Worm (Caenorhabditis elegans) whole organism, dauer: ENCODE results near the gene F15E6.10.

ENCODE experiments used
- unc-62 ChIP-seq: sonication (generic microtip); optimal IDR thresholded peaks from 2 replicates; lab custom pipeline; 2017; ENCODE audit warnings: missing biosample characterization, missing genetic modification reagents, missing genetic modification characterization

F15E6.10 gene

DNA sequence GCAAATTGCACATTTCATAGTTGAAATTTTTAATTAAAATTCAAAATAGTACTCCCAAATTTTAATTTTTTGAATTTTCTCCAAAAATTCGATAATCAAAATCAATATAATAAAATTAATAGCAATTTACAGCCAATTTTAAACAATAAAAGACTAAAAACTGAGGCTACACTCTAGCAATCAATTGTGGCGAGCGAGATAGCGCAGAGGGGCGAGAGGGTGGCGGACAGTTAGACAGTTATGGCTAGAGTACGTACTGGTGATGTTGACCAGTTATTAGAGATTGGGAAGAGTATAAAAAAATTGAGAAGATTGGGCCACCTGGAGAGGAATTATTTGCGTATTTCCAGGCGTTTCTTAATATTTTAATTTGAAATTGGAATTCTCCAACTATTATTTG, 15.0 kb upstream of the F15E6.10 start, which contains the start of gene nhr-78:
TSS of gene nhr-78 (minus strand) at position 182 of the 400 bp plus-strand sequence.
- no peak for TF ChIP-seq unc-62 (GFP tag; lab: Kevin White, UChicago)

DNA sequence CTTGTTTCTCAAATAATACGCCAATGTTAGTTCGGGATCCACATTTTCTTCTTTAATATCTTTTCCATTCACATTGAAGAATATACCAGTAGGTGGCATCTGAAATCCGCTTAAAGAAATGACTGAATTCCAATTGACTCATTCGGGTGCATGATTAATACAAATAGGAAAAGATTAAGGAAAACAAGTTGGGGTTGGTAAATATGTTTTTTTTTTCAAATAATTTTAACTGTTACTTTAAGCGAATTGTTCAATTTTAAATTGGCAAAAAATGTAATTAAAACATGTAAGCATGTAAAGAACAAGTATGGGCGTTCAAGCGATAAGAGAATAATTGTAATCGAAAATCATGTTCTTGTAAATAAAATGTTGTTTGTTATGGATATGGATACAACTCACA, 8.6 kb upstream of the F15E6.10 start, which contains the start of gene F15E6.6:
TSS of gene F15E6.6 (minus strand) at position 101 of the 400 bp plus-strand sequence.
- no peak for TF ChIP-seq unc-62 (GFP tag; lab: Kevin White, UChicago)

DNA sequence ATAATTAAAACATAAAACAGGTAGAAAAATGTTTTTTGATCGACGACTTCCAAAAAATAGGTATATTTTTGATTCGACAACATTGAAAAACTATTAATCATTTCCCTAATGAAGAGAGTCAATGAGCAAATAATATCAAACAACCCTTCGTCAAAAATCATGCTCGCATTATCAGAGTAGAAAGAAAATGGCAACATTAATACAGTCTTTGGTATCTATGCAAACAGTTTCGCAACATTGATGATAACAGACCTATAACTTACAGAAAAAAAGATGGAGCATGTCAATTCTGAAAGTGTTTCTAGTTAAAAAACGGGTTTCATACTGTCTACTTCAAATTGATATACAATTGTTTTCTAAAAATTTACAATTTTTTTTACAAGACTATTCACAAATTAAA, 7.7 kb upstream of the F15E6.10 start:
- TF ChIP-seq unc-62 (GFP tag; lab: Kevin White, UChicago) = no peak

ce11 chrIV:4288332-4288731, 4.3 kb upstream of the F15E6.10 start, which contains the start of gene srv-4:
Gene srv-4, minus strand, starts transcription at chrIV:4288432.
- no peak for TF ChIP-seq unc-62 (GFP tag; lab: Kevin White, UChicago)

DNA sequence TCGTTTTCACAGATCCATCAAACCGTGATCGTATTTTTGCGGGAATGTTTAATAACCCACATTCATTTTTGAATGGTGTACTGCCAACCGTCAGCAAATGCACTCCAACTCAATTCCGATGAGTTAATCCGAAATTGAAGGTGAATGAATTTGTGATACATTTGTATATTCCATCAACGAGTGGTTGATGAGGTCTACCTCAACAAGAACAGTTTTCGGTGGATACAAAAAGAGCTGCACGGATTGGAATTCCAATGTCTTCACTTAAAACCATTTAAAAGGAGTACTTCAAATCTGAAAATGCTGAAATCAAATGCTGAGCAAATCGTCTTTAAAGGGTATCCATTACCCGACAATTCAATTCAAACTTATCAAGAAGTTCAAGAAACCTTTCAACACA, 3.4 kb upstream of the F15E6.10 start, which contains the start of gene F15E6.5:
TSS of gene F15E6.5 (plus strand) at position 301 of the 400 bp plus-strand sequence.
- no peak for TF ChIP-seq unc-62 (GFP tag; lab: Kevin White, UChicago)

DNA sequence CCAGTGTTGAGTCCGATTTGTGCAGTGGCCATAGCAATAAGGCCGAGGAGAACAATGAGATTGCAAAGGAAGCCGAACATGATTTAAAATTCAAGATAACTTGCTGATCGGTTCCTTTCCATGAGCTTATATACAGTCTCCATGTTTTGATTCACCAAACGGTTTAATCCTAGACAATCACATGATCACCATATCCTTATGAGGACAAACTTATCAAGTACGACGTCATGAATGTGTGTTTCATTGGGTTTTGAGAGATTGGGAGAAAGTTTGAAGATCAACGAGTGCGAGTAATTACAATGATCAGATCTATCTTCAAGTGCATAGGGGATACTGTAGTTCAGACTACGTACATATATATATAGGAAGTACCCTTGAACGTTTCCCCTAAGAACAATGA, 2.2 kb upstream of the F15E6.10 start, which contains the start of gene dct-7:
TSS of gene dct-7 (minus strand) at position 101 of the 400 bp plus-strand sequence.
- no peak for TF ChIP-seq unc-62 (GFP tag; lab: Kevin White, UChicago)

DNA sequence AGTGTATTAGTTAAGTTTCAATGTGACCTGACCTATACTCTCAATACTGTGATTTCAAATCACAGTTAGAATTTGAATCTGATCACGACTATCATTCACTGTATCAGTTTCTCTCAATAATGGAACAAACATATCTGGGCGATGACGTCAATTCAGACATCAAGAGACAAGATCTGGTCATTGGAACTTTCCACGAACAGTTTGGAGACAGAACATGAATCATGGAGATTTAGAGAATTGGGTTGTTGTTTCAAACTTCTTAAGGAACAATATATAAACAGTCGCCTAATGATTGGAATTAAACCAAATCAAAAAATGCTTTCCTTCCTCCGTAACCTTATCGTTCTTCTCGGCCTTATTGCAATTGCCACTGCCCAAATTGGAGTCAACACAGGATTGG, 1.5 kb upstream of the F15E6.10 start, which contains the start of gene F15E6.4:
TSS of gene F15E6.4 (plus strand) at position 301 of the 400 bp plus-strand sequence.
- no peak for TF ChIP-seq unc-62 (GFP tag; lab: Kevin White, UChicago)

- TF ChIP-seq unc-62 (GFP tag; lab: Kevin White, UChicago) = no peak
These were observed 1.9 kb downstream of the F15E6.10 start, which contains the start of gene F15E6.3 for ce11 chrIV:4294552-4294951. Gene F15E6.3, plus strand, starts transcription at chrIV:4294895.

DNA sequence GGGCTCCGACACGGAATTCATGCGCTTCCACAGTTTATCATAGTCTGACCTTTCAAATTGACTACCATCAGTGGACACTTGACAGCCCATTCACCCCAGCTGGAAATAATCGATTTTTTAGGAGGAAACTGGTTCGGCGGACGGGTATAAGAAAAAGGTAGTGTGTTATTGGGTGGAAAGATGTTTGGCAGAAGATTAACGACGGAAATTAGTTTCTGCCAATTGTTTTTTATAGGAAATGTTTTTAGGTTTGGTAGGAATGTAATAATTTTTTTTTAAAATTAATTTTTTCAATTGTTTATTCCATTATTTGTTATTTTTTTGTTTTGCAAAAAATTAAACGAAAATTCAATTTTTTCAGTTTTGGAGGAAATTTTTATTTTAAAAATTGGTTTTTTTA, 6.3 kb downstream of the F15E6.10 start, which contains the start of gene F15E6.9:
TSS of gene F15E6.9 (minus strand) at position 101 of the 400 bp plus-strand sequence.
- no peak for TF ChIP-seq unc-62 (GFP tag; lab: Kevin White, UChicago)

DNA sequence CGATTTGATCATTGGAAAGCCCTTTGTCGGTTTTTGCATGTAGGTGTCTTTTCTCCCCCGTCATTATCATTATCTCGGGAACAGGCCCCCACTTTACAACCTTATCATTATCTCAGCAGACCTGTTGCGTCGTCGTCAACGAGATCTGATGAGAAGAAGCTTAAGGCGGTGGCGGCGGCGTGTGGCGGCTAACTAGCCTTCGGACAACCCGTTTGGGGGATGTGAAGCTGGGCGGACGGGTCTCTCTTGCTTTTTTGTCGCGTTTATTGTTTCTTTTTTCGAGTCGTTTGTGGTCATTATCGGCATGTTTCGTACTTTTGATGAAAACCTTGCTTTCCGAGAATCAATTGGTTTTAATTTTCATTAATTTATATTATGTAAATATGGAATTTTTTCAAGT, 7.3 kb downstream of the F15E6.10 start:
- TF ChIP-seq unc-62 (GFP tag; lab: Kevin White, UChicago) = no peak

- TF ChIP-seq unc-62 (GFP tag; lab: Kevin White, UChicago) = no peak
These were observed 8.5 kb downstream of the F15E6.10 start, which contains the start of gene lgc-22 for ce11 chrIV:4301202-4301601. Gene lgc-22, plus strand, starts transcription at chrIV:4301306.

- TF ChIP-seq unc-62 (GFP tag; lab: Kevin White, UChicago) = no peak
These were observed 13.6 kb downstream of the F15E6.10 start for ce11 chrIV:4306317-4306716.

DNA sequence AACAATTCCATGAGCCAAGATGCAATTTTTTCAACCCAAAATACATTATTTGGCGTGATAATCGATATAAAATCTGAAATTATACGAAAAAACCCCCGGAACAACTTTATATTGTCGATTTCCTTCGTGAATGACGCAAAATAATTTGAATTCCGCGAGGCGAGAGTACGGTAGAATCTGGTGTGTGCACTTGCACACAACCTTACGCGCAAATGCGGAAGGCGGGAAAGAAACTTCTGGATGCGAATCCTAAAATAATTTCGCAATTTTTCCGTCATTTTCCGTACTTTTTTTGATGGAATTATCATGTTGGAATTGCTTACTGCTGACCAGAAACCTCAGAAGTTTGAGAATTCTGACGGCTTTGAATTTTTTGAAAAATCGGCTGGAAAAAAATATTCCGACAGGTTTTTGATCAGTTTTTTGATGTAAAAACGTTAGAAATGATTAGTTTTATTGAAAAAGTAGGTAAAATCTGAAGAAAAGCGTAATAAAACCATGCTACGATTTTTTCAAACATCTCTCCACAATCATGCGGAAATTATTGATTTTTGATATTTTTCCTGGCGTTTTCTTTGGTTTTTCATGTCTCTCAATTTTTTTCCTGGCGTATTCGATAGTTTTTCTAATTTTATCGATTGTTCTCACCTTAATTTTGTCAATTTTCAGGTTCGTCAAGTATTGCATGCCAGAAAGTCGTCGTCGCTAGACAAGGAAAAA, 14.7 kb downstream of the F15E6.10 start, which contains the start of gene set-9:
TSS of gene set-9 (plus strand) at position 670 of the 720 bp plus-strand sequence.
- no peak for TF ChIP-seq unc-62 (GFP tag; lab: Kevin White, UChicago)

DNA sequence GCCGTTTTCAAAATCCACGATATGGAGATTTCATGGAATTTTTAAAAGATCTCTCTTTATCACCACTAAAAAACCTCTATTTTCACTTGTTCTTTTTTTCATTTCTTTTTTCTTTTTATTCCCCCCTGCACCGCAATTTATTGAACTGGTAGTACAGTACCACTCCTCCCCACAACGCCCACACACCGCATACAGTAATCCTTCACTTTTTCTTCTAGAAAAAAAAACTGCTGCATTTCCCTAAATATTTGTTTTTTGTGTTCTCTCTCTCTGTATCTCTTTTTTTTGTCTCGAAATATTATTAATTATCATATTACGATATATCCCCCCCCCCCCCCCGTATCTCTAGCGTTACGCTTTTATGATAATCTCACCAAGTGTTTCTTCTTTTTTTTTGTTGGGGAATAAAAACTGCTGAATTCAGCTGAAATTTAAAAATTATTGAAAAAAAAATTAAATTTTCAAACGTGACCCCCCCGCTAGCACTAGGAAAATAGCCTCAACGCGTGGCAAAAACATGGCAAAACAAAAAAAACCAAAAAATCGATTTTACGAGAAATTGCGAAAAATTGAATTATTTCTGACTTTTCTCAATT, 24.2 kb downstream of the F15E6.10 start, which contains the start of gene Y24D9B.1:
TSS of gene Y24D9B.1 (plus strand) at position 546 of the 596 bp plus-strand sequence.
- TF ChIP-seq unc-62 (GFP tag; lab: Kevin White, UChicago) = no peak

ce11 chrIV:4317638-4318037, 25.0 kb downstream of the F15E6.10 start:
- TF ChIP-seq unc-62 (GFP tag; lab: Kevin White, UChicago) = no peak

DNA sequence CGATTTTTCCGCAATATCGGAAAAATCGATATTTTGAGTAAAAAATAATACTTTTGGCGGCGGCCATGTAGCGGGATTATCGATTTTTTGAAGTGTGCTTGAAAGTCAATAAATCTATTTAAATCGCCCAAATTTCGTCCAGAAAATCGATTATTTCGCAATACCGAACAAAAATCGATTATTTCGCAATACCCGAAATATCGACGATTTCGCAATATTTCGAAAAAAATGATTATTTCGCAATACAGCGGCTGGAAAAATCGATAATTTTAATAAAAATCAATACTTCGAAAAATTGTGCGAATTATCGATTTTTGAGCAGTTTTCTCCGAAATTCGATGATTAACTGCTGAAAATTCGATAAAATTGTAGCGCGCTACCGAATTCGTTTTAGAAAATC, 25.4 kb downstream of the F15E6.10 start:
- TF ChIP-seq unc-62 (GFP tag; lab: Kevin White, UChicago) = no peak
